Worm (Caenorhabditis elegans) whole organism, L4/young adult: ENCODE measurements around the gene R10E9.4.

ENCODE experiments used
- dao-5 ChIP-seq: sonication (generic microtip); optimal IDR thresholded peaks from 2 replicates; lab custom pipeline; 2016; ENCODE audit warnings: missing genotype, missing genetic modification characterization, moderate library complexity, missing compliant biosample characterization
- him-1 ChIP-seq: sonication (generic microtip); optimal IDR thresholded peaks from 2 replicates; lab custom pipeline; 2016; ENCODE audit warnings: missing genotype, missing genetic modification reagents, missing genetic modification characterization, missing compliant biosample characterization

ce11 chrIII:4012036-4012435, 39.4 kb upstream of the R10E9.4 start, which contains the start of gene C36E8.4:
- no peak for TF ChIP-seq him-1 (tag; lab: Kevin White, UChicago)
- TF ChIP-seq dao-5 (tag; lab: Kevin White, UChicago) = no peak
